Fruit fly (Drosophila melanogaster) whole organism, prepupa: Measurements from ENCODE around the gene ddbt.

Source experiments
- Blimp-1 ChIP-seq: fragments of 200-800 bp; sonication (Bioruptor generic); optimal IDR thresholded peaks from 3 replicates; lab custom pipeline; 2017; ENCODE audit warnings: missing biosample characterization, missing genetic modification characterization, mild to moderate bottlenecking, moderate library complexity, missing genetic modification reagents
- CG10669 ChIP-seq: fragments of 200-800 bp; sonication (Bioruptor generic); optimal IDR thresholded peaks from 3 replicates; lab custom pipeline; 2018; ENCODE audit warnings: missing biosample characterization, mild to moderate bottlenecking, missing genetic modification characterization, moderate library complexity
- CG11294 ChIP-seq: fragments of 200-800 bp; sonication (Bioruptor generic); IDR thresholded peaks from 2 replicates; pipeline ENCODE4 v1.3.6; 2022; ENCODE audit warnings: missing biosample characterization, missing genetic modification characterization
- CG11762 ChIP-seq: fragments of 200-800 bp; sonication (Bioruptor generic); optimal IDR thresholded peaks from 3 replicates; lab custom pipeline; 2016; ENCODE audit warnings: missing biosample characterization, missing genetic modification characterization; ENCODE audit not compliant: insufficient read depth
- CG11902 ChIP-seq: fragments of 200-800 bp; sonication (Bioruptor generic); optimal IDR thresholded peaks from 3 replicates; lab custom pipeline; 2016; ENCODE audit warnings: missing biosample characterization, missing genetic modification characterization
- CG15336 ChIP-seq: fragments of 200-800 bp; sonication (Bioruptor generic); IDR thresholded peaks from 2 replicates; pipeline ENCODE4 v1.3.6; 2022; ENCODE audit warnings: missing biosample characterization, missing genetic modification characterization
- CG1621 ChIP-seq: fragments of 200-800 bp; sonication (Bioruptor generic); optimal IDR thresholded peaks from 3 replicates; lab custom pipeline; 2018; ENCODE audit warnings: missing biosample characterization, mild to moderate bottlenecking, missing genetic modification characterization
- CG16779 ChIP-seq: fragments of 200-800 bp; sonication (Bioruptor generic); optimal IDR thresholded peaks from 3 replicates; lab custom pipeline; 2017; ENCODE audit warnings: missing biosample characterization, mild to moderate bottlenecking, missing genetic modification characterization
- CG3032 ChIP-seq: fragments of 200-800 bp; optimal IDR thresholded peaks from 2 replicates; lab custom pipeline; 2019; ENCODE audit warnings: missing biosample characterization, mild to moderate bottlenecking, missing genetic modification characterization, moderate library complexity
- CG31627 ChIP-seq: fragments of 200-800 bp; sonication (Bioruptor generic); optimal IDR thresholded peaks from 3 replicates; lab custom pipeline; 2016; ENCODE audit warnings: missing biosample characterization, missing genetic modification characterization
- CG32006 ChIP-seq: fragments of 200-800 bp; sonication (Bioruptor generic); optimal IDR thresholded peaks from 3 replicates; lab custom pipeline; 2017; ENCODE audit warnings: missing biosample characterization, mild to moderate bottlenecking, missing genetic modification characterization
- CG3919 ChIP-seq: fragments of 200-800 bp; sonication (Bioruptor generic); optimal IDR thresholded peaks from 3 replicates; lab custom pipeline; 2016; ENCODE audit warnings: missing biosample characterization, missing genetic modification characterization
- CG4318 ChIP-seq: fragments of 200-800 bp; sonication (Bioruptor generic); optimal IDR thresholded peaks from 3 replicates; lab custom pipeline; 2017; ENCODE audit warnings: missing biosample characterization, mild to moderate bottlenecking, missing genetic modification characterization
- CG6163 ChIP-seq: fragments of 200-800 bp; sonication (Bioruptor generic); IDR thresholded peaks from 3 replicates; pipeline ENCODE4 v1.3.6; 2022; ENCODE audit warnings: missing biosample characterization, missing genetic modification characterization
- CG6276 ChIP-seq: fragments of 200-800 bp; sonication (Bioruptor generic); optimal IDR thresholded peaks from 2 replicates; lab custom pipeline; 2017; ENCODE audit warnings: missing biosample characterization, mild to moderate bottlenecking, missing genetic modification characterization
- CG6792 ChIP-seq: fragments of 200-800 bp; sonication (Bioruptor generic); optimal IDR thresholded peaks from 3 replicates; lab custom pipeline; 2016; ENCODE audit warnings: missing biosample characterization, missing genetic modification characterization
- CG6808 ChIP-seq: fragments of 200-800 bp; sonication (Bioruptor generic); optimal IDR thresholded peaks from 3 replicates; lab custom pipeline; 2017; ENCODE audit warnings: missing biosample characterization, missing genetic modification characterization, mild to moderate bottlenecking, moderate library complexity, missing genetic modification reagents
- CG7368 ChIP-seq: fragments of 200-800 bp; sonication (Bioruptor generic); optimal IDR thresholded peaks from 3 replicates; lab custom pipeline; 2016; ENCODE audit warnings: missing biosample characterization, missing genetic modification characterization
- CG8119 ChIP-seq: fragments of 200-800 bp; sonication (Bioruptor generic); IDR thresholded peaks from 3 replicates; pipeline ENCODE4 v1.3.6; 2022; ENCODE audit warnings: missing biosample characterization, missing genetic modification characterization
- CG8319 ChIP-seq: fragments of 200-800 bp; sonication (Bioruptor generic); optimal IDR thresholded peaks from 3 replicates; lab custom pipeline; 2016; ENCODE audit warnings: missing biosample characterization, missing genetic modification characterization
- CG8632 ChIP-seq: fragments of 200-800 bp; sonication (Bioruptor generic); optimal IDR thresholded peaks from 3 replicates; lab custom pipeline; 2016; ENCODE audit warnings: missing biosample characterization, missing genetic modification characterization
- CG9139 ChIP-seq: fragments of 200-800 bp; sonication (Bioruptor generic); optimal IDR thresholded peaks from 3 replicates; lab custom pipeline; 2017; ENCODE audit warnings: missing biosample characterization, mild to moderate bottlenecking, missing genetic modification characterization
- Eip75B ChIP-seq: fragments of 200-800 bp; sonication (Bioruptor generic); optimal IDR thresholded peaks from 3 replicates; lab custom pipeline; 2016; ENCODE audit warnings: missing biosample characterization, missing genetic modification characterization
- Eip78C ChIP-seq: fragments of 200-800 bp; sonication (Bioruptor generic); peaks from one replicate; lab custom pipeline; 2016; ENCODE audit warnings: missing biosample characterization, missing genetic modification characterization
- Eip93F ChIP-seq: fragments of 200-800 bp; sonication (Bioruptor generic); optimal IDR thresholded peaks from 2 replicates; lab custom pipeline; 2016; ENCODE audit warnings: missing biosample characterization, mild to moderate bottlenecking, missing genetic modification characterization
- Ets96B ChIP-seq: fragments of 200-800 bp; optimal IDR thresholded peaks from 2 replicates; lab custom pipeline; 2019; ENCODE audit warnings: missing biosample characterization, mild to moderate bottlenecking, missing genetic modification characterization, moderate library complexity
- Gug ChIP-seq: fragments of 200-800 bp; sonication (Bioruptor generic); IDR thresholded peaks from 2 replicates; pipeline ENCODE4 v1.3.6; 2022; ENCODE audit warnings: missing biosample characterization, missing genetic modification characterization
- Hr39 ChIP-seq: fragments of 200-800 bp; sonication (Bioruptor generic); optimal IDR thresholded peaks from 2 replicates; lab custom pipeline; 2016; ENCODE audit warnings: missing biosample characterization, missing genetic modification characterization
- Hr4 ChIP-seq: fragments of 200-800 bp; sonication (Bioruptor generic); optimal IDR thresholded peaks from 3 replicates; lab custom pipeline; 2016; ENCODE audit warnings: missing biosample characterization, missing genetic modification characterization
- Lpt ChIP-seq: fragments of 200-800 bp; sonication (Bioruptor generic); optimal IDR thresholded peaks from 3 replicates; lab custom pipeline; 2016; ENCODE audit warnings: missing biosample characterization, missing genetic modification characterization
- Smox ChIP-seq: fragments of 200-800 bp; sonication (Bioruptor generic); optimal IDR thresholded peaks from 3 replicates; lab custom pipeline; 2016; ENCODE audit warnings: missing biosample characterization, missing genetic modification characterization
- Sox102F ChIP-seq: fragments of 200-800 bp; sonication (Bioruptor generic); optimal IDR thresholded peaks from 2 replicates; lab custom pipeline; 2016; ENCODE audit warnings: missing biosample characterization, mild to moderate bottlenecking, missing genetic modification characterization
- achi ChIP-seq: fragments of 200-800 bp; sonication (Bioruptor generic); optimal IDR thresholded peaks from 3 replicates; lab custom pipeline; 2016; ENCODE audit warnings: missing biosample characterization, missing genetic modification characterization
- acj6 ChIP-seq: fragments of 200-800 bp; sonication (Bioruptor generic); optimal IDR thresholded peaks from 3 replicates; lab custom pipeline; 2016; ENCODE audit warnings: missing biosample characterization, missing genetic modification characterization
- cyc ChIP-seq: fragments of 200-800 bp; sonication (Bioruptor generic); optimal IDR thresholded peaks from 3 replicates; lab custom pipeline; 2016; ENCODE audit warnings: missing biosample characterization, missing genetic modification characterization
- dac ChIP-seq: fragments of 200-800 bp; sonication (Bioruptor generic); optimal IDR thresholded peaks from 2 replicates; lab custom pipeline; 2017; ENCODE audit warnings: missing biosample characterization, mild to moderate bottlenecking, missing genetic modification characterization
- dsx ChIP-seq: fragments of 200-800 bp; optimal IDR thresholded peaks from 3 replicates; lab custom pipeline; 2019; ENCODE audit warnings: missing biosample characterization, mild to moderate bottlenecking, missing genetic modification characterization, moderate library complexity; ENCODE audit not compliant: poor library complexity, severe bottlenecking
- eg ChIP-seq: fragments of 200-800 bp; sonication (Bioruptor generic); IDR thresholded peaks from 3 replicates; pipeline ENCODE4 v1.3.6; 2022; ENCODE audit warnings: missing biosample characterization, missing genetic modification characterization
- esn ChIP-seq: fragments of 200-800 bp; sonication (Bioruptor generic); optimal IDR thresholded peaks from 2 replicates; lab custom pipeline; 2016; ENCODE audit warnings: missing biosample characterization, mild to moderate bottlenecking, missing genetic modification characterization, moderate library complexity
- fd59A ChIP-seq: fragments of 200-800 bp; sonication (Bioruptor generic); optimal IDR thresholded peaks from 2 replicates; lab custom pipeline; 2017; ENCODE audit warnings: missing biosample characterization, mild to moderate bottlenecking, missing genetic modification characterization, missing genetic modification reagents
- lz ChIP-seq: fragments of 200-800 bp; sonication (Bioruptor generic); optimal IDR thresholded peaks from 3 replicates; lab custom pipeline; 2016; ENCODE audit warnings: missing biosample characterization, missing genetic modification characterization
- pdm3 ChIP-seq: fragments of 200-800 bp; sonication (Bioruptor generic); optimal IDR thresholded peaks from 3 replicates; lab custom pipeline; 2016; ENCODE audit warnings: missing biosample characterization, missing genetic modification characterization
- spab ChIP-seq: fragments of 200-800 bp; sonication (Bioruptor generic); optimal IDR thresholded peaks from 2 replicates; lab custom pipeline; 2017; ENCODE audit warnings: missing biosample characterization, mild to moderate bottlenecking, missing genetic modification characterization, missing genetic modification reagents
- ss ChIP-seq, 2 experiments: fragments of 200-800 bp; sonication (Bioruptor generic); optimal IDR thresholded peaks; 2 replicates in 1 of 2; 3 replicates in 1 of 2; lab custom pipeline; 2017 to 2018; ENCODE audit warnings: mild to moderate bottlenecking in 2 of 2, missing biosample characterization in 2 of 2, missing genetic modification characterization in 2 of 2, moderate library complexity in 1 of 2
- svp ChIP-seq: fragments of 200-800 bp; sonication (Bioruptor generic); peaks from one replicate; lab custom pipeline; 2016; ENCODE audit warnings: missing biosample characterization, missing genetic modification characterization
- vri ChIP-seq: fragments of 200-800 bp; sonication (Bioruptor generic); optimal IDR thresholded peaks from 3 replicates; lab custom pipeline; 2016; ENCODE audit warnings: missing biosample characterization, mild to moderate bottlenecking, missing genetic modification characterization

The ddbt gene

DNA sequence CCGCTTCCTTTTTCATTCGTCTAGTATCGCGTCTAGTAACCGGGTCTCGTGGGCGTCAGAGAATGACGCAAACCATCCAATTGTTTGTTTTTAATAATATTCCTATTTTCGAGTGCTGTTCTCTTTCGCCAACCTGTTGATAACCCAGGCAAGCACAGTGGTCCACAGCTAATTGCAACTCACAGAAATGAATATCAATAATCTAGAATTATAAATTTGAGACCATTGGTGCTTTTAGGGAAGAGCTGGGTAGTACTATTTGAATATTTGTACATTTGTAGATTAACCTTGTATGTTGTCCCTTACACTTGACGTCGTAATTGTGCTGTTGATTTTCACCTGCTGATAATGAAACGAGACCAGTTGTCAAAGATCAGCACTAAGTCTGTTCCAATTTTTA, 32.9 kb downstream of the ddbt start (continued):
- no peak for TF ChIP-seq CG9139 (GFP tag; lab: Kevin White, UChicago)
- no peak for TF ChIP-seq Eip75B (GFP tag; lab: Kevin White, UChicago)

DNA sequence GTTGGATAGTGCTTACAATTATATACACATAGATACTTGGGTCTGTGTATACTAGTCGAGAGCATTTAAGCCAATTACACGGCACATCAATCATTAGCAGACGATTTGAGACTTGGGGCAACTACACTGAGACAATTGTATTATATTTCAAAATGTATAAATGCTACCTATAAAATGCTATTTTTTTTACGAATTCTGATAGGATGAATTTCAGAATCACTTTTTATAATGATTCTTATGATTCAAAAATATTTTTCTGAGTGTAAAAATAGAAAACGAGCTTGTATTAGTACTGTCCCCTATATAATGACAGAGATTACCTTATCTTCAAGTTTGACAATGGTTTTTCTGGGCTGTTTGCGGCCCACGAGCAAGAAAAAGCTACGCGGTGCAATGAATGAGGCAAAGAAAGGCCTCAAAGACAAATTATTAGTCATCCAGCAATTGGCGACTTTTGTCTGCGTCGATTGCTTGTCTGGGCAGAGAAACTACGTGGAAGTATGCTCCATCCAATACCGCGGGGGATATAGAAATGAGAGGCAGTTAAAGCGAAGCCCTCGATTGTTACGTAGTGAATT, 33.9 kb downstream of the ddbt start:
- no peak for TF ChIP-seq Ets96B (tag; lab: Kevin White, UChicago)
- no peak for TF ChIP-seq achi (GFP tag; lab: Kevin White, UChicago)
- no peak for TF ChIP-seq pdm3 (GFP tag; lab: Kevin White, UChicago)
- no peak for TF ChIP-seq Eip93F (GFP tag; lab: Kevin White, UChicago)
- TF ChIP-seq CG11762 (GFP tag; lab: Kevin White, UChicago) = peak; percentile 26
- TF ChIP-seq ss (GFP tag; optimal IDR thresholded peaks at IDR 0.05; lab: Kevin White, UChicago) = no peak
- TF ChIP-seq CG15336 (GFP tag; lab: Robert Waterston, UW) = peak; percentile 73
- TF ChIP-seq eg = peak; percentile 85
- peak; percentile 35 for TF ChIP-seq dsx (GFP tag; lab: Kevin White, UChicago)
- TF ChIP-seq CG6808 (GFP tag; lab: Kevin White, UChicago) = no peak
- peak; percentile 67 for TF ChIP-seq Gug
- TF ChIP-seq Smox (GFP tag; lab: Kevin White, UChicago) = no peak
- TF ChIP-seq cyc (GFP tag; lab: Kevin White, UChicago) = peak; percentile 32
- peak; percentile 90 for TF ChIP-seq Eip78C (GFP tag; lab: Kevin White, UChicago)
- TF ChIP-seq CG31627 = peak; percentile 17
- peak; percentile 66 for TF ChIP-seq CG6163 (GFP tag; lab: Robert Waterston, UW)
- no peak for TF ChIP-seq CG10669
- TF ChIP-seq CG3919 (GFP tag; lab: Kevin White, UChicago) = no peak
- TF ChIP-seq CG8632 (GFP tag; lab: Kevin White, UChicago) = no peak
- no peak for TF ChIP-seq CG7368
- no peak for TF ChIP-seq CG6276
- TF ChIP-seq vri = no peak
- no peak for TF ChIP-seq spab (GFP tag; lab: Kevin White, UChicago)
- TF ChIP-seq CG11902 = peak; percentile 25
- no peak for TF ChIP-seq CG9139 (GFP tag; lab: Kevin White, UChicago)
- no peak for TF ChIP-seq Hr39 (GFP tag; lab: Kevin White, UChicago)
- TF ChIP-seq CG32006 (GFP tag; lab: Kevin White, UChicago) = no peak
- no peak for TF ChIP-seq CG16779 (tag; lab: Kevin White, UChicago)
- no peak for TF ChIP-seq lz (GFP tag; lab: Kevin White, UChicago)
- no peak for TF ChIP-seq Eip75B (GFP tag; lab: Kevin White, UChicago)
- TF ChIP-seq CG1621 (tag; lab: Kevin White, UChicago) = no peak
- no peak for TF ChIP-seq acj6 (GFP tag; lab: Kevin White, UChicago)
- peak; percentile 43 for TF ChIP-seq CG3032
- TF ChIP-seq svp (GFP tag; lab: Kevin White, UChicago) = no peak
- TF ChIP-seq esn (GFP tag; lab: Kevin White, UChicago) = peak; percentile 63
- TF ChIP-seq CG11294 (GFP tag; lab: Robert Waterston, UW) = peak; percentile 47; the same call in 1 of the 2 replicates
- no peak for TF ChIP-seq dac (GFP tag; lab: Kevin White, UChicago)
- no peak for TF ChIP-seq Blimp-1 (GFP tag; lab: Kevin White, UChicago)
- no peak for TF ChIP-seq Hr4 (GFP tag; lab: Kevin White, UChicago)
- no peak for TF ChIP-seq Lpt (GFP tag; lab: Kevin White, UChicago)
- no peak for TF ChIP-seq CG4318
- TF ChIP-seq CG6792 (GFP tag; lab: Kevin White, UChicago) = no peak
- no peak for TF ChIP-seq fd59A (GFP tag; lab: Kevin White, UChicago)
- TF ChIP-seq CG8119 (GFP tag; lab: Robert Waterston, UW) = peak; percentile 76
- TF ChIP-seq CG8319 = no peak
- no peak for TF ChIP-seq Sox102F (GFP tag; lab: Kevin White, UChicago)
